Worm (Caenorhabditis elegans) whole organism, L3 larva: ENCODE results near the gene T05C12.15.

ENCODE experiments used
- R02D3.7 ChIP-seq: fragments of 150-350 bp; optimal IDR thresholded peaks from 2 replicates; lab custom pipeline; 2014; ENCODE audit warnings: missing biosample characterization, missing genetic modification characterization
- ZK546.5 ChIP-seq: sonication (generic microtip); optimal IDR thresholded peaks from 2 replicates; lab custom pipeline; 2017; ENCODE audit warnings: missing biosample characterization, missing genetic modification characterization
- aly-2 ChIP-seq: fragments of 150-350 bp; optimal IDR thresholded peaks from 2 replicates; lab custom pipeline; 2014; ENCODE audit warnings: missing biosample characterization, missing genetic modification characterization
- ama-1 ChIP-seq: fragments of 150-350 bp; optimal IDR thresholded peaks from 2 replicates; lab custom pipeline; 2018
- ceh-16 ChIP-seq: sonication (generic microtip); optimal IDR thresholded peaks from 2 replicates; lab custom pipeline; 2017; ENCODE audit warnings: missing biosample characterization, missing genetic modification characterization
- daf-12 ChIP-seq: fragments of 150-350 bp; optimal IDR thresholded peaks from 2 replicates; lab custom pipeline; 2014; ENCODE audit warnings: missing biosample characterization, missing genetic modification reagents, missing genetic modification characterization
- egl-27 ChIP-seq: sonication (generic microtip); optimal IDR thresholded peaks from 4 replicates; lab custom pipeline; 2017; ENCODE audit warnings: missing biosample characterization, missing genetic modification reagents, missing genetic modification characterization
- egl-5 ChIP-seq: fragments of 150-350 bp; optimal IDR thresholded peaks from 2 replicates; lab custom pipeline; 2017; ENCODE audit warnings: missing biosample characterization, missing genetic modification reagents, missing genetic modification characterization, inconsistent platforms
- elt-1 ChIP-seq: fragments of 150-350 bp; optimal IDR thresholded peaks from 2 replicates; lab custom pipeline; 2014; ENCODE audit warnings: missing biosample characterization, missing genetic modification characterization
- elt-2 ChIP-seq: sonication (generic microtip); optimal IDR thresholded peaks from 2 replicates; lab custom pipeline; 2016; ENCODE audit warnings: missing genetic modification reagents, mild to moderate bottlenecking, missing genetic modification characterization, missing compliant biosample characterization
- eor-1 ChIP-seq, 2 experiments: fragments of 150-350 bp; optimal IDR thresholded peaks; 2 replicates each; lab custom pipeline; 2014 to 2018; ENCODE audit warnings: missing biosample characterization in 2 of 2, missing genetic modification characterization in 2 of 2
- fkh-10 ChIP-seq: sonication (generic microtip); optimal IDR thresholded peaks from 2 replicates; lab custom pipeline; 2017; ENCODE audit warnings: missing biosample characterization, missing genetic modification reagents, missing genetic modification characterization
- fkh-2 ChIP-seq: fragments of 150-350 bp; optimal IDR thresholded peaks from 2 replicates; lab custom pipeline; 2014; ENCODE audit warnings: missing biosample characterization, missing genetic modification reagents, missing genetic modification characterization
- fos-1 ChIP-seq: fragments of 150-350 bp; optimal IDR thresholded peaks from 2 replicates; lab custom pipeline; 2014; ENCODE audit warnings: missing biosample characterization, missing genetic modification characterization
- lin-39 ChIP-seq: fragments of 150-350 bp; optimal IDR thresholded peaks from 2 replicates; lab custom pipeline; 2018; ENCODE audit warnings: missing biosample characterization, missing genetic modification reagents, missing genetic modification characterization
- mml-1 ChIP-seq: fragments of 150-350 bp; sonication (generic microtip); optimal IDR thresholded peaks from 3 replicates; lab custom pipeline; 2014; ENCODE audit warnings: missing biosample characterization, missing genetic modification characterization
- nfya-1 ChIP-seq: sonication (generic microtip); optimal IDR thresholded peaks from 2 replicates; lab custom pipeline; 2017; ENCODE audit warnings: missing genetic modification characterization, mild to moderate bottlenecking, missing compliant biosample characterization, antibody characterized with exemption, moderate library complexity; ENCODE audit not compliant: insufficient read depth
- nhr-11 ChIP-seq: fragments of 150-350 bp; optimal IDR thresholded peaks from 2 replicates; lab custom pipeline; 2014; ENCODE audit warnings: missing biosample characterization, missing genetic modification characterization
- nhr-23 ChIP-seq: fragments of 150-350 bp; optimal IDR thresholded peaks from 2 replicates; lab custom pipeline; 2014; ENCODE audit warnings: missing biosample characterization, missing genetic modification reagents, missing genetic modification characterization
- nhr-25 ChIP-seq: sonication (generic microtip); optimal IDR thresholded peaks from 2 replicates; lab custom pipeline; 2017; ENCODE audit warnings: missing biosample characterization, missing genetic modification characterization
- nhr-28 ChIP-seq: fragments of 150-350 bp; optimal IDR thresholded peaks from 2 replicates; lab custom pipeline; 2014; ENCODE audit warnings: missing biosample characterization, missing genetic modification characterization
- nhr-43 ChIP-seq: sonication (generic microtip); optimal IDR thresholded peaks from 2 replicates; lab custom pipeline; 2016; ENCODE audit warnings: mild to moderate bottlenecking, missing genetic modification characterization, missing compliant biosample characterization; ENCODE audit not compliant: poor library complexity, severe bottlenecking
- nhr-67 ChIP-seq: fragments of 150-350 bp; optimal IDR thresholded peaks from 2 replicates; lab custom pipeline; 2014; ENCODE audit warnings: missing biosample characterization, missing genetic modification characterization
- nhr-76 ChIP-seq: fragments of 150-350 bp; sonication (generic microtip); optimal IDR thresholded peaks from 5 replicates; lab custom pipeline; 2014; ENCODE audit warnings: missing biosample characterization, missing genetic modification characterization
- pha-4 ChIP-seq: fragments of 150-350 bp; optimal IDR thresholded peaks from 2 replicates; lab custom pipeline; 2014; ENCODE audit warnings: missing biosample characterization, missing genetic modification reagents, missing genetic modification characterization
- sea-2 ChIP-seq: fragments of 150-350 bp; sonication (generic microtip); optimal IDR thresholded peaks from 4 replicates; lab custom pipeline; 2014; ENCODE audit warnings: missing biosample characterization, missing genetic modification reagents, missing genetic modification characterization
- skn-1 ChIP-seq: fragments of 150-350 bp; optimal IDR thresholded peaks from 2 replicates; lab custom pipeline; 2014; ENCODE audit warnings: missing biosample characterization, missing genetic modification characterization
- snpc-4 ChIP-seq: fragments of 150-350 bp; optimal IDR thresholded peaks from 2 replicates; lab custom pipeline; 2014; ENCODE audit warnings: missing biosample characterization, missing genetic modification characterization
- tbx-2 ChIP-seq: sonication (generic microtip); optimal IDR thresholded peaks from 2 replicates; lab custom pipeline; 2016; ENCODE audit warnings: mild to moderate bottlenecking, missing genetic modification characterization, missing compliant biosample characterization
- unc-39 ChIP-seq: sonication (generic microtip); optimal IDR thresholded peaks from 4 replicates; lab custom pipeline; 2017; ENCODE audit warnings: missing biosample characterization, missing genetic modification characterization
- unc-62 ChIP-seq: fragments of 150-350 bp; sonication (generic microtip); optimal IDR thresholded peaks from 4 replicates; lab custom pipeline; 2014; ENCODE audit warnings: missing biosample characterization, missing genetic modification reagents, missing genetic modification characterization

T05C12.15 gene

ce11 chrII:8185016-8185493 is 15.7 kb downstream of the T05C12.15 start, which contains the start of the genes mig-5 and cct-1 (continued):
- TF ChIP-seq egl-5 (tag; lab: Kevin White, UChicago) (peak; percentile 98), fkh-2 (tag; lab: Kevin White, UChicago) (no peak), sea-2 (GFP tag; lab: Kevin White, UChicago) (no peak), aly-2 (tag; lab: Kevin White, UChicago) (peak; percentile 91), nhr-23 (tag; lab: Kevin White, UChicago) (peak; percentile 99)

ce11 chrII:8187516-8187915 is 18.1 kb downstream of the T05C12.15 start:
- TF ChIP-seq elt-1 (tag; lab: Kevin White, UChicago) (no peak), unc-39 (tag; lab: Kevin White, UChicago) (no peak), nhr-25 (tag; lab: Kevin White, UChicago) (peak; percentile 24), tbx-2 (tag; lab: Kevin White, UChicago) (no peak), R02D3.7 (no peak)

ce11 chrII:8190455-8190854 is 21.1 kb downstream of the T05C12.15 start, which contains the start of gene T05C12.8:
Gene T05C12.8, minus strand, starts transcription at chrII:8190555.
- TF ChIP-seq fkh-2 (tag; lab: Kevin White, UChicago) (no peak), R02D3.7 (no peak), ceh-16 (tag; lab: Kevin White, UChicago) (no peak), tbx-2 (tag; lab: Kevin White, UChicago) (no peak), ama-1 (lab: Kevin White, UChicago) (no peak), sea-2 (GFP tag; lab: Kevin White, UChicago) (no peak), nhr-43 (tag; lab: Kevin White, UChicago) (no peak), snpc-4 (no peak), daf-12 (no peak), egl-5 (tag; lab: Kevin White, UChicago) (no peak), nhr-28 (tag; lab: Kevin White, UChicago) (no peak)

ce11 chrII:8193126-8193525 is 23.7 kb downstream of the T05C12.15 start, which contains the start of gene T05C12.9:
Gene T05C12.9, minus strand, starts transcription at chrII:8193226.
- TF ChIP-seq elt-1 (tag; lab: Kevin White, UChicago) (no peak), pha-4 (no peak), nhr-43 (tag; lab: Kevin White, UChicago) (no peak), ceh-16 (tag; lab: Kevin White, UChicago) (no peak), nhr-67 (tag; lab: Kevin White, UChicago) (no peak), unc-62 (GFP tag; lab: Kevin White, UChicago) (no peak), nfya-1 (tag; lab: Kevin White, UChicago) (no peak), fos-1 (tag; lab: Kevin White, UChicago) (no peak), nhr-76 (tag; lab: Kevin White, UChicago) (no peak), eor-1 (tag; optimal IDR thresholded peaks at IDR 0.05; lab: Kevin White, UChicago) (no peak), fkh-2 (tag; lab: Kevin White, UChicago) (no peak), skn-1 (tag; lab: Kevin White, UChicago) (no peak), ZK546.5 (tag; lab: Kevin White, UChicago) (no peak), nhr-11 (tag; lab: Kevin White, UChicago) (no peak), fkh-10 (no peak), ama-1 (lab: Kevin White, UChicago) (no peak), lin-39 (tag; lab: Kevin White, UChicago) (no peak)

ce11 chrII:8193922-8194321 is 24.5 kb downstream of the T05C12.15 start:
- TF ChIP-seq unc-39 (tag; lab: Kevin White, UChicago) (no peak), mml-1 (tag; lab: Kevin White, UChicago) (no peak), elt-2 (tag; lab: Kevin White, UChicago) (no peak), R02D3.7 (no peak), ZK546.5 (tag; lab: Kevin White, UChicago) (no peak), egl-27 (no peak)

- TF ChIP-seq fos-1 (tag; lab: Kevin White, UChicago) (no peak), elt-2 (tag; lab: Kevin White, UChicago) (no peak), fkh-10 (no peak)
These were observed 29.1 kb downstream of the T05C12.15 start, which contains the start of gene qua-1 for ce11 chrII:8198503-8198902. Gene qua-1, plus strand, starts transcription at chrII:8198803.
